Worm (Caenorhabditis elegans): ENCODE measurements around the gene F41B4.3.
"Not testable (repeated sequence)": the region's sequence is repeated elsewhere in the genome, so short reads cannot be mapped to it uniquely, and the experiment has no call there.

Gene F41B4.3

ce11 chrX:6875273-6875672, 39.4 kb upstream of the F41B4.3 start:
- TF ChIP-seq eyg-1 (tag; optimal IDR thresholded peaks at IDR 0.05): no peak
- no peak for TF ChIP-seq ahr-1 (tag; optimal IDR thresholded peaks at IDR 0.05)
- TF ChIP-seq ceh-24 (tag; optimal IDR thresholded peaks at IDR 0.05): no peak
- no peak for TF ChIP-seq ceh-31 (tag; optimal IDR thresholded peaks at IDR 0.05)
- TF ChIP-seq K09A11.1 (tag; optimal IDR thresholded peaks at IDR 0.05; ENCODE audit: insufficient read depth): no peak
- TF ChIP-seq hlh-30 (tag; optimal IDR thresholded peaks at IDR 0.05; ENCODE audit: insufficient read depth): no peak
- TF ChIP-seq ztf-16 (tag; optimal IDR thresholded peaks at IDR 0.05): no peak
- no peak for TF ChIP-seq pha-2 (tag; optimal IDR thresholded peaks at IDR 0.05)
- TF ChIP-seq dmd-4 (tag; optimal IDR thresholded peaks at IDR 0.05; ENCODE audit: borderline replicate concordance): no peak
- TF ChIP-seq fax-1 (tag; optimal IDR thresholded peaks at IDR 0.05): no peak
- TF ChIP-seq K02D7.2 (tag; optimal IDR thresholded peaks at IDR 0.05): no peak
- no peak for TF ChIP-seq elt-4 (tag; optimal IDR thresholded peaks at IDR 0.05)
- TF ChIP-seq pax-1 (tag; optimal IDR thresholded peaks at IDR 0.05): no peak
- no peak for TF ChIP-seq lin-11 (tag; optimal IDR thresholded peaks at IDR 0.05)
- TF ChIP-seq sdc-2 (tag; optimal IDR thresholded peaks at IDR 0.05): no peak
- no peak for TF ChIP-seq pat-9 (tag; optimal IDR thresholded peaks at IDR 0.05)
- TF ChIP-seq nhr-11 (tag; optimal IDR thresholded peaks at IDR 0.05): no peak
- TF ChIP-seq elt-2 (tag; optimal IDR thresholded peaks at IDR 0.05): no peak
- TF ChIP-seq hlh-8 (tag; optimal IDR thresholded peaks at IDR 0.05): no peak

DNA sequence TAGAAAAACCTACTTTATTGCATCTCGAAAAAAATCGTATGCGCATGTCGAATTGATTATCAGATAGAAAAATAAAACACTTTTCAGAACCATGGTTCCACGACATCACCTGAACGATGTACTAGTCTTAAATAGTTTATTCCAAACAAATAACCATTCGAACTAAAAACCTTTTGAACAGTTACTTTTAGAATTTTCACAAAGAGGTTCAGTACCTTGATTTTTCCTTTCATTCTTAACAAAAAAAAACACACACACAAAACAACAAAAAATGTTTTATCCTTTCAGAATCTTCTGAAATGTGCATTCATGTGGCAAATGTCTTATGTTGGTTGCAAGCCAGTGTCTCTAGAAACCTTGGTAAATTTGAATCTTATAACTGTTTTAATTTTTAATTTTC, 38.8 kb upstream of the F41B4.3 start, which contains the start of gene F41C6.4:
Gene F41C6.4, minus strand, starts transcription at position 101 of the 400 bp plus-strand sequence.
- no peak for TF ChIP-seq ceh-24 (tag; optimal IDR thresholded peaks at IDR 0.05)
- TF ChIP-seq pqm-1 (tag; optimal IDR thresholded peaks at IDR 0.05): no peak
- TF ChIP-seq K09A11.1 (tag; optimal IDR thresholded peaks at IDR 0.05; ENCODE audit: insufficient read depth): no peak
- TF ChIP-seq pha-4 (tag; optimal IDR thresholded peaks at IDR 0.05): no peak
- TF ChIP-seq lin-11 (tag; optimal IDR thresholded peaks at IDR 0.05): no peak
- TF ChIP-seq tbx-2 (tag; optimal IDR thresholded peaks at IDR 0.05): no peak
- no peak for TF ChIP-seq pat-9 (tag; optimal IDR thresholded peaks at IDR 0.05)

DNA sequence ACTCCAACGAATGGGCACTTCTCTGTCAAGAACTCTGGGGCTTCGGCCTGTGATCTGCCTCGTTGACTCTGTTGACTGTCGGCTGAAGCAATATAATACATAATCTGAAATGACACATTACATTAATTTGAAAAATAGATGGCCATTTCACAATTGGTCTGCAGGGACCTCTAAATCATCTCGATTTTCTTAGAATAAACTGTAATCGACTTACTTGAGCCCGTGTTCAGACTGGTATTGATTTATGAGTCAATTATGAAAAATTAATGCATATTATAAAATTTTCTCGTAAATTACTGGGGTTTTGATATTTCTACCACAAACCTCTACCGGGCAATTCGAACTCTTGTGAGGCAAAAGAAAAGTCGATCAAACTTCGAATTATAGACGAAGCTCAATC, 32.8 kb upstream of the F41B4.3 start, which contains the start of gene C53B7.6:
Gene C53B7.6, minus strand, starts transcription at position 101 of the 400 bp plus-strand sequence.
- TF ChIP-seq pag-3 (tag; optimal IDR thresholded peaks at IDR 0.05; ENCODE audit: borderline replicate concordance); eyg-1 (tag; optimal IDR thresholded peaks at IDR 0.05); F13H6.1 (tag; optimal IDR thresholded peaks at IDR 0.05): not testable (repeated sequence)

DNA sequence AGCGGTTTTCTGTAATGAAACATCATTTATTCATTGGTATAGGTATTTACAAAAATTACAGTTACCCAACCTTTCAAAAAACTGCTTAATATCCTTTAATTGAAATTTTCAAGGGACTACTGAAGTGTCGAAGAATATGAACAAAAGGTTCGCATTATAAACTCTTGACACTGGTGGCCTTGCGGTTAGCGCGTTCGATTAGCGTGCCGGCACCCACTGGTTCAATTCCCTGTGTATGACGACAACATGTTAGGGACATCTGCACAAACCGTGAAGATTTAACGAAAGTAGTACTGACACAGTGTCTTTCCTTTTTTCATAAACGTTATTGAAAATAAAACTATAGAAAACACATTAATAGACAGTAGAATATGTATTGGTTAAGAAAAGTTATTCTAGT, 31.8 kb upstream of the F41B4.3 start:
- TF ChIP-seq ceh-48 (tag; optimal IDR thresholded peaks at IDR 0.05): no peak
- peak; percentile 5 for TF ChIP-seq ceh-18 (tag; optimal IDR thresholded peaks at IDR 0.05)
- TF ChIP-seq syd-9 (tag; optimal IDR thresholded peaks at IDR 0.05): no peak
- peak; percentile 32 for TF ChIP-seq ref-2 (tag; optimal IDR thresholded peaks at IDR 0.05)
- peak; percentile 11 for TF ChIP-seq npax-4 (tag; optimal IDR thresholded peaks at IDR 0.05)
- peak; percentile 1 for TF ChIP-seq pat-9 (tag; optimal IDR thresholded peaks at IDR 0.05)
- peak; percentile 31 for TF ChIP-seq hlh-6 (tag; optimal IDR thresholded peaks at IDR 0.05)
- peak; percentile 32 for TF ChIP-seq che-1 (tag; optimal IDR thresholded peaks at IDR 0.05)
- peak; percentile 17 for TF ChIP-seq tbx-2 (tag; optimal IDR thresholded peaks at IDR 0.05)
- TF ChIP-seq gmeb-2 (tag; optimal IDR thresholded peaks at IDR 0.05): peak; percentile 47
- TF ChIP-seq ceh-45 (GFP tag; IDR thresholded peaks at IDR 0.05): 0 out of 2 replicates have a peak, but pooled peaks have one; percentile 15
- TF ChIP-seq pqm-1 (tag; optimal IDR thresholded peaks at IDR 0.05): no peak
- peak; percentile 8 for TF ChIP-seq elt-2 (tag; optimal IDR thresholded peaks at IDR 0.05)
- peak; percentile 31; the same call in 1 of the 2 replicates for TF ChIP-seq sox-2 (GFP tag; IDR thresholded peaks at IDR 0.05)
- peak; percentile 42 for TF ChIP-seq C38D4.7 (GFP tag; optimal IDR thresholded peaks at IDR 0.05)
- TF ChIP-seq unc-86 (tag; optimal IDR thresholded peaks at IDR 0.05): no peak
- no peak for TF ChIP-seq lin-11 (tag; optimal IDR thresholded peaks at IDR 0.05)
- peak; percentile 57 for TF ChIP-seq ceh-6 (GFP tag; optimal IDR thresholded peaks at IDR 0.05)
- peak; percentile 39 for TF ChIP-seq rnt-1 (tag; optimal IDR thresholded peaks at IDR 0.05)

All from whole organism, late embryonic.